Worm (Caenorhabditis elegans) whole organism, L3 larva: ENCODE data around the gene skr-21.

ENCODE experiments used
- daf-12 ChIP-seq: fragments of 150-350 bp; optimal IDR thresholded peaks from 2 replicates; lab custom pipeline; 2014; ENCODE audit warnings: missing biosample characterization, missing genetic modification reagents, missing genetic modification characterization
- fkh-10 ChIP-seq: sonication (generic microtip); optimal IDR thresholded peaks from 2 replicates; lab custom pipeline; 2017; ENCODE audit warnings: missing biosample characterization, missing genetic modification reagents, missing genetic modification characterization
- nhr-12 ChIP-seq: fragments of 150-350 bp; optimal IDR thresholded peaks from 2 replicates; lab custom pipeline; 2014; ENCODE audit warnings: missing biosample characterization, missing genetic modification characterization
- nhr-237 ChIP-seq: fragments of 150-350 bp; optimal IDR thresholded peaks from 2 replicates; lab custom pipeline; 2014; ENCODE audit warnings: missing biosample characterization, missing genetic modification characterization
- nhr-76 ChIP-seq: fragments of 150-350 bp; sonication (generic microtip); optimal IDR thresholded peaks from 5 replicates; lab custom pipeline; 2014; ENCODE audit warnings: missing biosample characterization, missing genetic modification characterization

DNA sequence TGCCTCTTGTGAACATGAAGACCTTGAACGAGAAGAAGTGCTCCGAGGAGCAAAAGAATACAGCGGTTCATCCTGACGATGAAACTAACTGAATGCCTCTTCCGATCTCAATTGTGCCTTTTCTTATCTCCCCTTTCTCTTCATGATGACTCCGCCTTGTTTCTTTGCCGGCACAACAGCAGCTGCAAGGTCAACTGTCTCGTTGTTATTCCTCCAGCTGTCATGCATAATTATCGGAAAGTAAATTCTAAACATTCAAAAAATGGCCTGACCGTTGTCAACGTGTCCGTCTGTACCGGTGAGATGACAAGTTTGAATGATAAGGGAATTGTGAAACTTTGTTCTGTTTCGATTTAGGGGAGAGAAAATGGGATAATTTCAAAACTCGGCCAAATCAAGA, 5.1 kb downstream of the skr-21 start, which contains the start of gene asp-4:
- TF ChIP-seq fkh-10 (GFP tag; lab: Kevin White, UChicago): no peak
- no peak for TF ChIP-seq nhr-237
- no peak for TF ChIP-seq daf-12 (tag; lab: Kevin White, UChicago)
- no peak for TF ChIP-seq nhr-76 (tag; lab: Kevin White, UChicago)
- no peak for TF ChIP-seq nhr-12
